Worm (Caenorhabditis elegans) whole organism, L3 larva: ENCODE measurements around the gene dlst-1.

Experiments
- ama-1 ChIP-seq: fragments of 150-350 bp; optimal IDR thresholded peaks from 2 replicates; lab custom pipeline; 2018
- ceh-82 ChIP-seq: fragments of 150-350 bp; optimal IDR thresholded peaks from 2 replicates; lab custom pipeline; 2014; ENCODE audit warnings: missing biosample characterization, missing genetic modification characterization
- elt-1 ChIP-seq: fragments of 150-350 bp; optimal IDR thresholded peaks from 2 replicates; lab custom pipeline; 2014; ENCODE audit warnings: missing biosample characterization, missing genetic modification characterization
- fkh-10 ChIP-seq: sonication (generic microtip); optimal IDR thresholded peaks from 2 replicates; lab custom pipeline; 2017; ENCODE audit warnings: missing biosample characterization, missing genetic modification reagents, missing genetic modification characterization
- jun-1 ChIP-seq: fragments of 150-350 bp; optimal IDR thresholded peaks from 2 replicates; lab custom pipeline; 2014; ENCODE audit warnings: missing biosample characterization, missing genetic modification reagents, missing genetic modification characterization
- pqm-1 ChIP-seq: fragments of 150-350 bp; optimal IDR thresholded peaks from 2 replicates; lab custom pipeline; 2017; ENCODE audit warnings: missing biosample characterization, missing genetic modification characterization, inconsistent platforms
- skn-1 ChIP-seq: fragments of 150-350 bp; optimal IDR thresholded peaks from 2 replicates; lab custom pipeline; 2014; ENCODE audit warnings: missing biosample characterization, missing genetic modification characterization
- unc-62 ChIP-seq: fragments of 150-350 bp; sonication (generic microtip); optimal IDR thresholded peaks from 4 replicates; lab custom pipeline; 2014; ENCODE audit warnings: missing biosample characterization, missing genetic modification reagents, missing genetic modification characterization

DNA sequence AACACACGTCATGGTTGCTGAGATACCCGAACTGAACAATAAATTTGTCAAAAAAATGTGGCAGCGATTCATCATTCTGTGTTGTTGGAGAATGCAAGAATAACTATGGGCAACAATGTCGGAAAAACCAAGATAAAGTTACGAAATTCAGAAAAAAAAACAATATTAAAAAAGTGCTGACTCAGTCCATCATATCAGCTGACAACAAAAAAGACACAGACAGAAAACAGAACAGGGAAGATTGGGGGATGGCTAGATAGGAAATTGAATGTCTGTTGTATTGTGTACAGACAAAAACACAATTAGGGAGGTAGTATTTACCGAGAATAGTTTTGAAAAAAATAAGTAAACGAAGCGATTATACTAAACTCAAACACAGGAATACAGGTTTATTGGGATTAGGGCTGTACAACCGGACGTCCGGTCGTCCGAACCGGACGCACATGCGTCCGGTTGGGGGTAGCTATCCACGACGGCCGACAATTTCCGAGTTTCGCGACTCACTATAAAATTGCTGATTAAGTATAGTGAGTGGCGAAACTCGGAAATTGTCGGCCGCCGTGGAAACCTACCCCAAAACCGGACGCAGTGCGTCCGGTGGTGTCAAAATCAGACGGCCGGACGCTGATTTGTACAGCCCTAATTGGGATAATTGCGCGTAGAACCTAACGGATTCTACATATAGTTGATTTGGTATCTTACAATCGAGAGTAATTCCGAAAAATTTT, 51.2 kb downstream of the dlst-1 start:
- TF ChIP-seq fkh-10 (GFP tag; lab: Kevin White, UChicago) (no peak), unc-62 (GFP tag; lab: Kevin White, UChicago) (no peak), ama-1 (no peak), skn-1 (tag; lab: Kevin White, UChicago) (no peak), elt-1 (tag; lab: Kevin White, UChicago) (no peak), ceh-82 (tag; lab: Kevin White, UChicago) (no peak), pqm-1 (no peak), jun-1 (tag; lab: Kevin White, UChicago) (no peak)
